Fruit fly (Drosophila melanogaster) whole organism, embryonic: ENCODE data around the gene Spn28Db.
A peak's percentile ranks its signal among the peaks of the same experiment; 100 is the strongest.

ENCODE experiments used
- Adf1 ChIP-seq: fragments of 200-800 bp; sonication (Bioruptor generic); IDR thresholded peaks from 2 replicates; pipeline ENCODE4 v1.3.6; 2022; ENCODE audit warnings: missing biosample characterization, missing genetic modification characterization
- CG10565 ChIP-seq: fragments of 200-800 bp; sonication (Bioruptor generic); optimal IDR thresholded peaks from 3 replicates; lab custom pipeline; 2016; ENCODE audit warnings: missing biosample characterization, mild to moderate bottlenecking, missing genetic modification characterization
- CG11696 ChIP-seq: fragments of 200-800 bp; sonication (Bioruptor generic); IDR thresholded peaks from 2 replicates; pipeline ENCODE4 v1.3.6; 2022; ENCODE audit warnings: missing biosample characterization, missing genetic modification characterization
- CG13424 ChIP-seq: fragments of 200-800 bp; sonication (Bioruptor generic); optimal IDR thresholded peaks from 2 replicates; lab custom pipeline; 2019; ENCODE audit warnings: missing biosample characterization, mild to moderate bottlenecking, missing genetic modification characterization, moderate library complexity
- CG13624 ChIP-seq: fragments of 200-800 bp; sonication (Bioruptor generic); optimal IDR thresholded peaks from 2 replicates; lab custom pipeline; 2016; ENCODE audit warnings: missing biosample characterization, missing genetic modification characterization
- CG15011 ChIP-seq: fragments of 200-800 bp; sonication (Bioruptor generic); optimal IDR thresholded peaks from 3 replicates; lab custom pipeline; 2018; ENCODE audit warnings: missing biosample characterization, mild to moderate bottlenecking, missing genetic modification characterization
- CG1529 ChIP-seq: fragments of 200-800 bp; sonication (Bioruptor generic); optimal IDR thresholded peaks from 3 replicates; lab custom pipeline; 2018; ENCODE audit warnings: missing biosample characterization, missing genetic modification characterization
- CG1792 ChIP-seq: fragments of 200-800 bp; sonication (Bioruptor generic); optimal IDR thresholded peaks from 2 replicates; lab custom pipeline; 2016; ENCODE audit warnings: missing biosample characterization, missing genetic modification characterization
- CG2120 ChIP-seq: fragments of 200-800 bp; sonication (Bioruptor generic); optimal IDR thresholded peaks from 3 replicates; lab custom pipeline; 2016; ENCODE audit warnings: missing biosample characterization, missing genetic modification characterization
- CG30020 ChIP-seq: fragments of 200-800 bp; optimal IDR thresholded peaks from 2 replicates; lab custom pipeline; 2019; ENCODE audit warnings: missing biosample characterization, mild to moderate bottlenecking, missing genetic modification characterization, moderate library complexity
- CG33213 ChIP-seq: fragments of 200-800 bp; sonication (Bioruptor generic); optimal IDR thresholded peaks from 3 replicates; lab custom pipeline; 2016; ENCODE audit warnings: missing biosample characterization, missing genetic modification characterization
- CG6854 ChIP-seq: fragments of 200-800 bp; sonication (Bioruptor generic); optimal IDR thresholded peaks from 3 replicates; lab custom pipeline; 2017; ENCODE audit warnings: missing biosample characterization, mild to moderate bottlenecking, missing genetic modification characterization
- CG7839 ChIP-seq: fragments of 200-800 bp; sonication (Bioruptor generic); optimal IDR thresholded peaks from 3 replicates; lab custom pipeline; 2018; ENCODE audit warnings: missing biosample characterization, mild to moderate bottlenecking, missing genetic modification characterization, moderate library complexity
- CG8478 ChIP-seq: fragments of >200 bp; optimal IDR thresholded peaks from 2 replicates; lab custom pipeline; 2018
- Doc2 ChIP-seq: fragments of 200-800 bp; sonication (Bioruptor generic); IDR thresholded peaks from 2 replicates; pipeline ENCODE4 v1.3.6; 2022; ENCODE audit warnings: missing biosample characterization, missing genetic modification characterization
- Drgx ChIP-seq: fragments of 200-800 bp; sonication (Bioruptor generic); IDR thresholded peaks from 2 replicates; pipeline ENCODE4 v1.3.6; 2022; ENCODE audit warnings: missing biosample characterization, missing genetic modification characterization
- E2f2 ChIP-seq: fragments of 200-800 bp; sonication (Bioruptor generic); IDR thresholded peaks from 2 replicates; pipeline ENCODE4 v1.3.6; 2022; ENCODE audit warnings: missing biosample characterization, missing genetic modification characterization
- H15 ChIP-seq: fragments of 200-800 bp; sonication (Bioruptor generic); IDR thresholded peaks from 3 replicates; pipeline ENCODE4 v1.3.6; 2022; ENCODE audit warnings: missing biosample characterization, missing genetic modification characterization
- HLH4C ChIP-seq: fragments of 200-800 bp; sonication (Bioruptor generic); IDR thresholded peaks from 3 replicates; pipeline ENCODE4 v1.3.6; 2022; ENCODE audit warnings: missing biosample characterization, missing genetic modification characterization; ENCODE audit not compliant: partially characterized antibody
- HLH54F ChIP-seq: fragments of 200-800 bp; sonication (Bioruptor generic); optimal IDR thresholded peaks from 3 replicates; lab custom pipeline; 2016; ENCODE audit warnings: missing biosample characterization, missing genetic modification characterization
- Hr51 ChIP-seq, 2 experiments: fragments of 200-800 bp; sonication (Bioruptor generic); optimal IDR thresholded peaks; 2 replicates in 1 of 2; 3 replicates in 1 of 2; lab custom pipeline; 2016 to 2018; ENCODE audit warnings: missing biosample characterization in 2 of 2, missing genetic modification characterization in 2 of 2, mild to moderate bottlenecking in 1 of 2, moderate library complexity in 1 of 2
- MTF-1 ChIP-seq: fragments of 200-800 bp; sonication (Bioruptor generic); optimal IDR thresholded peaks from 2 replicates; lab custom pipeline; 2018; ENCODE audit warnings: missing biosample characterization, mild to moderate bottlenecking, missing genetic modification characterization, borderline replicate concordance
- NC2α ChIP-seq: fragments of 200-800 bp; sonication (Bioruptor generic); optimal IDR thresholded peaks from 2 replicates; lab custom pipeline; 2016; ENCODE audit warnings: missing biosample characterization, missing genetic modification characterization
- Neu2 ChIP-seq: fragments of 200-800 bp; sonication (Bioruptor generic); optimal IDR thresholded peaks from 3 replicates; lab custom pipeline; 2016; ENCODE audit warnings: missing biosample characterization, missing genetic modification characterization, borderline replicate concordance
- Optix ChIP-seq: fragments of 200-800 bp; sonication (Bioruptor generic); IDR thresholded peaks from 3 replicates; pipeline ENCODE4 v1.3.6; 2022; ENCODE audit warnings: missing biosample characterization, missing genetic modification characterization
- Rfx ChIP-seq: fragments of 200-800 bp; sonication (Bioruptor generic); IDR thresholded peaks from 2 replicates; pipeline ENCODE4 v1.3.6; 2022; ENCODE audit warnings: missing biosample characterization, missing genetic modification characterization
- abd-A ChIP-seq: fragments of 200-800 bp; sonication (Bioruptor generic); optimal IDR thresholded peaks from 3 replicates; lab custom pipeline; 2019; ENCODE audit warnings: missing biosample characterization, mild to moderate bottlenecking, missing genetic modification characterization, moderate library complexity
- al ChIP-seq: fragments of 200-800 bp; sonication (Bioruptor generic); IDR thresholded peaks from 2 replicates; pipeline ENCODE4 v1.3.6; 2022; ENCODE audit warnings: missing biosample characterization, missing genetic modification characterization
- ase ChIP-seq: fragments of 200-800 bp; sonication (Bioruptor generic); IDR thresholded peaks from 3 replicates; pipeline ENCODE4 v1.3.6; 2022; ENCODE audit warnings: missing biosample characterization, missing genetic modification characterization
- chn ChIP-seq: fragments of 200-800 bp; sonication (Bioruptor generic); optimal IDR thresholded peaks from 2 replicates; lab custom pipeline; 2016; ENCODE audit warnings: missing biosample characterization, missing genetic modification characterization
- danr ChIP-seq: fragments of 200-800 bp; sonication (Bioruptor generic); IDR thresholded peaks from 2 replicates; pipeline ENCODE4 v1.3.6; 2022; ENCODE audit warnings: missing biosample characterization, missing genetic modification characterization
- eyg ChIP-seq: fragments of 200-800 bp; sonication (Bioruptor generic); optimal IDR thresholded peaks from 3 replicates; lab custom pipeline; 2016; ENCODE audit warnings: missing biosample characterization, missing genetic modification characterization
- fd64A ChIP-seq: fragments of 200-800 bp; sonication (Bioruptor generic); optimal IDR thresholded peaks from 3 replicates; lab custom pipeline; 2018; ENCODE audit warnings: missing biosample characterization, mild to moderate bottlenecking, missing genetic modification characterization
- gem ChIP-seq: fragments of 200-800 bp; sonication (Bioruptor generic); optimal IDR thresholded peaks from 2 replicates; lab custom pipeline; 2019; ENCODE audit warnings: missing biosample characterization, mild to moderate bottlenecking, missing genetic modification characterization, moderate library complexity
- gfzf ChIP-seq: fragments of 200-800 bp; sonication (Bioruptor generic); optimal IDR thresholded peaks from 2 replicates; lab custom pipeline; 2016; ENCODE audit warnings: missing biosample characterization, mild to moderate bottlenecking, missing genetic modification characterization, moderate library complexity
- grau ChIP-seq: fragments of 200-800 bp; optimal IDR thresholded peaks from 3 replicates; lab custom pipeline; 2019; ENCODE audit warnings: missing biosample characterization, mild to moderate bottlenecking, missing genetic modification characterization, moderate library complexity
- ham ChIP-seq: fragments of 200-800 bp; sonication (Bioruptor generic); IDR thresholded peaks from 2 replicates; pipeline ENCODE4 v1.3.6; 2022; ENCODE audit warnings: missing biosample characterization, missing genetic modification characterization
- ind ChIP-seq: fragments of 200-800 bp; sonication (Bioruptor generic); optimal IDR thresholded peaks from 3 replicates; lab custom pipeline; 2016; ENCODE audit warnings: missing biosample characterization, missing genetic modification characterization
- insv ChIP-seq, 2 experiments: fragments of 200-800 bp; sonication (Bioruptor generic); optimal IDR thresholded peaks; 3 replicates each; lab custom pipeline; 2016 to 2018; ENCODE audit warnings: missing biosample characterization in 2 of 2, missing genetic modification characterization in 2 of 2
- jumu ChIP-seq: fragments of 200-800 bp; sonication (Bioruptor generic); optimal IDR thresholded peaks from 3 replicates; lab custom pipeline; 2016; ENCODE audit warnings: missing biosample characterization, missing genetic modification characterization
- phol ChIP-seq: fragments of 200-800 bp; sonication (Bioruptor generic); optimal IDR thresholded peaks from 3 replicates; lab custom pipeline; 2018; ENCODE audit warnings: missing biosample characterization, mild to moderate bottlenecking, missing genetic modification characterization, moderate library complexity
- pita ChIP-seq: fragments of 200-800 bp; sonication (Bioruptor generic); optimal IDR thresholded peaks from 2 replicates; lab custom pipeline; 2017; ENCODE audit warnings: missing biosample characterization, mild to moderate bottlenecking, missing genetic modification characterization
- sc ChIP-seq, 3 experiments: fragments of >200 bp in 2 of 3; fragments of 200-800 bp in 1 of 3; sonication (Bioruptor generic) in 1 of 3; optimal IDR thresholded peaks; 2 replicates in 2 of 3; 3 replicates in 1 of 3; lab custom pipeline; 2017; ENCODE audit warnings: mild to moderate bottlenecking in 1 of 3, missing biosample characterization in 1 of 3, missing genetic modification characterization in 1 of 3, missing genetic modification reagents in 1 of 3
- seq ChIP-seq: fragments of 200-800 bp; sonication (Bioruptor generic); IDR thresholded peaks from 2 replicates; pipeline ENCODE4 v1.3.6; 2022; ENCODE audit warnings: missing biosample characterization, missing genetic modification characterization
- slp2 ChIP-seq: fragments of 200-800 bp; sonication (Bioruptor generic); optimal IDR thresholded peaks from 2 replicates; lab custom pipeline; 2016; ENCODE audit warnings: missing biosample characterization, missing genetic modification characterization
- tgo ChIP-seq: fragments of 200-800 bp; sonication (Bioruptor generic); IDR thresholded peaks from 3 replicates; pipeline ENCODE4 v1.3.6; 2022; ENCODE audit warnings: missing biosample characterization, missing genetic modification characterization
- tup ChIP-seq: fragments of 200-800 bp; sonication (Bioruptor generic); optimal IDR thresholded peaks from 2 replicates; lab custom pipeline; 2016; ENCODE audit warnings: missing biosample characterization, mild to moderate bottlenecking, missing genetic modification characterization, moderate library complexity
- twi ChIP-seq: fragments of 200-800 bp; optimal IDR thresholded peaks from 2 replicates; lab custom pipeline; 2019; ENCODE audit warnings: missing biosample characterization, mild to moderate bottlenecking, missing genetic modification characterization, moderate library complexity
- unpg ChIP-seq: fragments of 200-800 bp; sonication (Bioruptor generic); optimal IDR thresholded peaks from 3 replicates; lab custom pipeline; 2018; ENCODE audit warnings: missing biosample characterization, mild to moderate bottlenecking, missing genetic modification characterization, moderate library complexity
- zen ChIP-seq: fragments of 200-800 bp; sonication (Bioruptor generic); optimal IDR thresholded peaks from 3 replicates; lab custom pipeline; 2018; ENCODE audit warnings: missing biosample characterization, mild to moderate bottlenecking, missing genetic modification characterization, moderate library complexity
- zen2 ChIP-seq: fragments of 200-800 bp; sonication (Bioruptor generic); IDR thresholded peaks from 3 replicates; pipeline ENCODE4 v1.3.6; 2022; ENCODE audit warnings: missing biosample characterization, missing genetic modification characterization; ENCODE audit not compliant: partially characterized antibody

Gene Spn28Db

dm6 chr2L:7890654-7891114 lies at the start of gene Spn28Db (continued):
- TF ChIP-seq pita (GFP tag; lab: Kevin White, UChicago), result peak; percentile 50
- peak; percentile 52 for TF ChIP-seq CG33213 (GFP tag; lab: Kevin White, UChicago)
- TF ChIP-seq slp2 (GFP tag; lab: Kevin White, UChicago), result no peak
- no peak for TF ChIP-seq NC2α
- no peak for TF ChIP-seq jumu (GFP tag; lab: Kevin White, UChicago)
- no peak for TF ChIP-seq seq (GFP tag; lab: Robert Waterston, UW)
- TF ChIP-seq tgo (GFP tag; lab: Robert Waterston, UW), result no peak
- TF ChIP-seq CG1792 (GFP tag; lab: Kevin White, UChicago), result no peak
- TF ChIP-seq CG6854 (GFP tag; lab: Kevin White, UChicago), result no peak
- TF ChIP-seq CG15011 (GFP tag; lab: Kevin White, UChicago), result no peak
- TF ChIP-seq Rfx (GFP tag; lab: Robert Waterston, UW), result no peak; the same call in 1 of the 2 replicates
- TF ChIP-seq grau (tag; lab: Kevin White, UChicago), result no peak
- TF ChIP-seq eyg, result no peak
- TF ChIP-seq HLH54F, result peak; percentile 27
- TF ChIP-seq CG1529 (GFP tag; lab: Kevin White, UChicago), result no peak
- no peak for TF ChIP-seq Drgx (GFP tag; lab: Robert Waterston, UW)
- peak; percentile 65 for TF ChIP-seq zen (tag; lab: Kevin White, UChicago)
- TF ChIP-seq sc (optimal IDR thresholded peaks at IDR 0.05; lab: Kevin White, UChicago), result no peak
- TF ChIP-seq sc (GFP tag; optimal IDR thresholded peaks at IDR 0.05; lab: Kevin White, UChicago), result no peak
- TF ChIP-seq abd-A, result no peak
- TF ChIP-seq E2f2 (GFP tag; lab: Robert Waterston, UW), result no peak
- TF ChIP-seq CG13424, result no peak
- TF ChIP-seq insv (GFP tag; optimal IDR thresholded peaks at IDR 0.05; lab: Kevin White, UChicago), result no peak
- no peak for TF ChIP-seq Doc2 (GFP tag; lab: Robert Waterston, UW)
- TF ChIP-seq al (GFP tag; lab: Robert Waterston, UW), result no peak
- TF ChIP-seq CG10565 (GFP tag; lab: Kevin White, UChicago), result no peak
- TF ChIP-seq gfzf, result peak; percentile 18
- TF ChIP-seq ind (GFP tag; lab: Kevin White, UChicago), result no peak
- TF ChIP-seq CG7839 (tag; lab: Kevin White, UChicago), result peak; percentile 37
- no peak for TF ChIP-seq ham (GFP tag; lab: Robert Waterston, UW)
- no peak for TF ChIP-seq unpg (GFP tag; lab: Kevin White, UChicago)
- TF ChIP-seq fd64A (GFP tag; lab: Kevin White, UChicago), result no peak
- no peak for TF ChIP-seq Adf1 (GFP tag; lab: Robert Waterston, UW)
- TF ChIP-seq Hr51 (GFP tag; optimal IDR thresholded peaks at IDR 0.05; lab: Kevin White, UChicago), result no peak
- no peak for TF ChIP-seq tup (GFP tag; lab: Kevin White, UChicago)
- TF ChIP-seq CG13624 (GFP tag; lab: Kevin White, UChicago), result peak; percentile 34
- TF ChIP-seq gem, result no peak
- no peak for TF ChIP-seq CG8478 (lab: Kevin White, UChicago)
- no peak for TF ChIP-seq H15 (GFP tag; lab: Robert Waterston, UW)
- peak; percentile 11 for TF ChIP-seq phol
- TF ChIP-seq ase (GFP tag; lab: Robert Waterston, UW), result no peak
- no peak for TF ChIP-seq danr (GFP tag; lab: Robert Waterston, UW)
- TF ChIP-seq CG30020 (tag; lab: Kevin White, UChicago), result no peak
- TF ChIP-seq chn (GFP tag; lab: Kevin White, UChicago), result peak; percentile 2
- TF ChIP-seq zen2 (GFP tag; lab: Robert Waterston, UW), result no peak
- peak; percentile 27 for TF ChIP-seq CG2120 (GFP tag; lab: Kevin White, UChicago)
- TF ChIP-seq twi, result no peak
- no peak for TF ChIP-seq HLH4C (GFP tag; lab: Robert Waterston, UW)
- TF ChIP-seq Neu2, result no peak
- TF ChIP-seq Optix, result no peak
- no peak for TF ChIP-seq MTF-1 (GFP tag; lab: Kevin White, UChicago)
- TF ChIP-seq CG11696, result no peak
